Fruit fly (Drosophila melanogaster) whole organism, embryonic: ENCODE measurements around the gene Pc.

Source experiments
- Aef1 ChIP-seq: fragments of 200-800 bp; sonication (Bioruptor generic); IDR thresholded peaks from 3 replicates; pipeline ENCODE4 v1.3.6; 2022; ENCODE audit warnings: missing biosample characterization, missing genetic modification characterization
- Bgb ChIP-seq: fragments of 200-800 bp; sonication (Bioruptor generic); IDR thresholded peaks from 2 replicates; pipeline ENCODE4 v1.3.6; 2022; ENCODE audit warnings: missing biosample characterization, missing genetic modification characterization; ENCODE audit not compliant: partially characterized antibody
- CG10267 ChIP-seq: fragments of 200-800 bp; sonication (Bioruptor generic); optimal IDR thresholded peaks from 2 replicates; lab custom pipeline; 2018; ENCODE audit warnings: missing biosample characterization, mild to moderate bottlenecking, missing genetic modification characterization, moderate library complexity
- CG11456 ChIP-seq: fragments of 200-800 bp; sonication (Bioruptor generic); IDR thresholded peaks from 3 replicates; pipeline ENCODE4 v1.3.6; 2022; ENCODE audit warnings: missing biosample characterization, missing genetic modification characterization
- CG12104 ChIP-seq: fragments of 200-800 bp; sonication (Bioruptor generic); optimal IDR thresholded peaks from 3 replicates; lab custom pipeline; 2016; ENCODE audit warnings: missing biosample characterization, missing genetic modification characterization
- CG14710 ChIP-seq: fragments of 200-800 bp; sonication (Bioruptor generic); optimal IDR thresholded peaks from 3 replicates; lab custom pipeline; 2019; ENCODE audit warnings: missing biosample characterization, mild to moderate bottlenecking, missing genetic modification characterization, moderate library complexity
- CG15514 ChIP-seq: fragments of 200-800 bp; sonication (Bioruptor generic); optimal IDR thresholded peaks from 3 replicates; lab custom pipeline; 2017; ENCODE audit warnings: missing biosample characterization, missing genetic modification characterization, mild to moderate bottlenecking, moderate library complexity, missing genetic modification reagents
- CG16813 ChIP-seq: fragments of 200-800 bp; sonication (Bioruptor generic); IDR thresholded peaks from 3 replicates; pipeline ENCODE4 v1.3.6; 2022; ENCODE audit warnings: missing biosample characterization, missing genetic modification characterization; ENCODE audit not compliant: partially characterized antibody
- CG17829 ChIP-seq: fragments of 200-800 bp; optimal IDR thresholded peaks from 2 replicates; lab custom pipeline; 2019; ENCODE audit warnings: missing biosample characterization, mild to moderate bottlenecking, missing genetic modification characterization, moderate library complexity
- CG2116 ChIP-seq: fragments of 200-800 bp; sonication (Bioruptor generic); optimal IDR thresholded peaks from 3 replicates; lab custom pipeline; 2018; ENCODE audit warnings: missing biosample characterization, mild to moderate bottlenecking, missing genetic modification characterization
- CG2712 ChIP-seq: fragments of 200-800 bp; optimal IDR thresholded peaks from 3 replicates; lab custom pipeline; 2019; ENCODE audit warnings: missing biosample characterization, mild to moderate bottlenecking, missing genetic modification characterization, moderate library complexity
- CG2889 ChIP-seq: fragments of 200-800 bp; sonication (Bioruptor generic); IDR thresholded peaks from 3 replicates; pipeline ENCODE4 v1.3.6; 2022; ENCODE audit warnings: missing biosample characterization, missing genetic modification characterization
- CG32772 ChIP-seq: fragments of 200-800 bp; sonication (Bioruptor generic); IDR thresholded peaks from 2 replicates; pipeline ENCODE4 v1.3.6; 2022; ENCODE audit warnings: missing biosample characterization, missing genetic modification characterization
- CG33213 ChIP-seq: fragments of 200-800 bp; sonication (Bioruptor generic); optimal IDR thresholded peaks from 3 replicates; lab custom pipeline; 2016; ENCODE audit warnings: missing biosample characterization, missing genetic modification characterization
- CG34422 ChIP-seq: fragments of 200-800 bp; sonication (Bioruptor generic); IDR thresholded peaks from 3 replicates; pipeline ENCODE4 v1.3.6; 2022; ENCODE audit warnings: missing biosample characterization, missing genetic modification characterization
- CG4282 ChIP-seq: fragments of 200-800 bp; sonication (Bioruptor generic); optimal IDR thresholded peaks from 2 replicates; lab custom pipeline; 2016; ENCODE audit warnings: missing biosample characterization, missing genetic modification characterization
- CoRest ChIP-seq: fragments of 200-800 bp; sonication (Bioruptor generic); optimal IDR thresholded peaks from 3 replicates; lab custom pipeline; 2018; ENCODE audit warnings: missing biosample characterization, mild to moderate bottlenecking, missing genetic modification characterization, moderate library complexity
- Drgx ChIP-seq: fragments of 200-800 bp; sonication (Bioruptor generic); IDR thresholded peaks from 2 replicates; pipeline ENCODE4 v1.3.6; 2022; ENCODE audit warnings: missing biosample characterization, missing genetic modification characterization
- E2f2 ChIP-seq: fragments of 200-800 bp; sonication (Bioruptor generic); IDR thresholded peaks from 2 replicates; pipeline ENCODE4 v1.3.6; 2022; ENCODE audit warnings: missing biosample characterization, missing genetic modification characterization
- Ets65A ChIP-seq: fragments of 200-800 bp; sonication (Bioruptor generic); peaks from one replicate; lab custom pipeline; 2016; ENCODE audit warnings: missing biosample characterization, missing genetic modification characterization
- Ets97D ChIP-seq: fragments of 200-800 bp; sonication (Bioruptor generic); optimal IDR thresholded peaks from 3 replicates; lab custom pipeline; 2016; ENCODE audit warnings: missing biosample characterization, missing genetic modification characterization
- Gug ChIP-seq: fragments of 200-800 bp; sonication (Bioruptor generic); IDR thresholded peaks from 4 replicates; pipeline ENCODE4 v1.3.6; 2022; ENCODE audit warnings: missing biosample characterization, missing genetic modification characterization
- HLH54F ChIP-seq: fragments of 200-800 bp; sonication (Bioruptor generic); optimal IDR thresholded peaks from 3 replicates; lab custom pipeline; 2016; ENCODE audit warnings: missing biosample characterization, missing genetic modification characterization
- HmgZ ChIP-seq: fragments of 200-800 bp; sonication (Bioruptor generic); optimal IDR thresholded peaks from 2 replicates; lab custom pipeline; 2018; ENCODE audit warnings: missing biosample characterization, mild to moderate bottlenecking, missing genetic modification characterization
- Lhr ChIP-seq: fragments of 200-800 bp; sonication (Bioruptor generic); optimal IDR thresholded peaks from 3 replicates; lab custom pipeline; 2017; ENCODE audit warnings: mild to moderate bottlenecking, missing biosample characterization, missing genetic modification reagents, missing genetic modification characterization
- MESR4 ChIP-seq: fragments of 200-800 bp; sonication (Bioruptor generic); optimal IDR thresholded peaks from 2 replicates; lab custom pipeline; 2018; ENCODE audit warnings: missing biosample characterization, mild to moderate bottlenecking, missing genetic modification characterization, moderate library complexity
- Mad ChIP-seq: fragments of 200-800 bp; sonication (Bioruptor generic); optimal IDR thresholded peaks from 2 replicates; lab custom pipeline; 2016; ENCODE audit warnings: missing biosample characterization, missing genetic modification characterization
- Med ChIP-seq: fragments of 200-800 bp; sonication (Bioruptor generic); peaks from one replicate; lab custom pipeline; 2016; ENCODE audit warnings: missing biosample characterization, missing genetic modification characterization, mild to moderate bottlenecking, inconsistent platforms, moderate library complexity
- Nf-YB ChIP-seq: fragments of 200-800 bp; sonication (Bioruptor generic); optimal IDR thresholded peaks from 3 replicates; lab custom pipeline; 2019; ENCODE audit warnings: missing biosample characterization, mild to moderate bottlenecking, missing genetic modification characterization, moderate library complexity
- Opbp ChIP-seq: fragments of 200-800 bp; sonication (Bioruptor generic); IDR thresholded peaks from 3 replicates; pipeline ENCODE4 v1.3.6; 2022; ENCODE audit warnings: missing biosample characterization, missing genetic modification characterization; ENCODE audit not compliant: partially characterized antibody
- ac ChIP-seq: fragments of 200-800 bp; sonication (Bioruptor generic); optimal IDR thresholded peaks from 3 replicates; lab custom pipeline; 2017; ENCODE audit warnings: missing biosample characterization, mild to moderate bottlenecking, missing genetic modification characterization
- bbx ChIP-seq: fragments of 200-800 bp; sonication (Bioruptor generic); IDR thresholded peaks from 2 replicates; pipeline ENCODE4 v1.3.6; 2022; ENCODE audit warnings: missing biosample characterization, missing genetic modification characterization; ENCODE audit not compliant: partially characterized antibody
- dimm ChIP-seq: fragments of 200-800 bp; sonication (Bioruptor generic); IDR thresholded peaks from 2 replicates; pipeline ENCODE4 v1.3.6; 2022; ENCODE audit warnings: missing biosample characterization, missing genetic modification characterization
- emc ChIP-seq: fragments of 200-800 bp; sonication (Bioruptor generic); optimal IDR thresholded peaks from 2 replicates; lab custom pipeline; 2016; ENCODE audit warnings: missing biosample characterization, missing genetic modification characterization
- gfzf ChIP-seq: fragments of 200-800 bp; sonication (Bioruptor generic); optimal IDR thresholded peaks from 2 replicates; lab custom pipeline; 2016; ENCODE audit warnings: missing biosample characterization, mild to moderate bottlenecking, missing genetic modification characterization, moderate library complexity
- hb ChIP-seq: fragments of 200-800 bp; sonication (Bioruptor generic); IDR thresholded peaks from 3 replicates; pipeline ENCODE4 v1.3.6; 2022; ENCODE audit warnings: missing biosample characterization, missing genetic modification characterization; ENCODE audit not compliant: partially characterized antibody
- hbn ChIP-seq: fragments of 200-800 bp; sonication (Bioruptor generic); IDR thresholded peaks from 2 replicates; pipeline ENCODE4 v1.3.6; 2022; ENCODE audit warnings: missing biosample characterization, missing genetic modification characterization; ENCODE audit not compliant: partially characterized antibody
- her ChIP-seq: fragments of 200-800 bp; sonication (Bioruptor generic); optimal IDR thresholded peaks from 2 replicates; lab custom pipeline; 2016; ENCODE audit warnings: missing biosample characterization, missing genetic modification characterization
- insv ChIP-seq, 2 experiments: fragments of 200-800 bp; sonication (Bioruptor generic); optimal IDR thresholded peaks; 3 replicates each; lab custom pipeline; 2016 to 2018; ENCODE audit warnings: missing biosample characterization in 2 of 2, missing genetic modification characterization in 2 of 2
- jigr1 ChIP-seq: fragments of 200-800 bp; sonication (Bioruptor generic); IDR thresholded peaks from 3 replicates; pipeline ENCODE4 v1.3.6; 2022; ENCODE audit warnings: missing biosample characterization, missing genetic modification characterization
- jumu ChIP-seq: fragments of 200-800 bp; sonication (Bioruptor generic); optimal IDR thresholded peaks from 3 replicates; lab custom pipeline; 2016; ENCODE audit warnings: missing biosample characterization, missing genetic modification characterization
- mam ChIP-seq: fragments of 200-800 bp; sonication (Bioruptor generic); optimal IDR thresholded peaks from 3 replicates; lab custom pipeline; 2016; ENCODE audit warnings: missing biosample characterization, missing genetic modification characterization
- nau ChIP-seq: fragments of 200-800 bp; sonication (Bioruptor generic); optimal IDR thresholded peaks from 3 replicates; lab custom pipeline; 2017; ENCODE audit warnings: missing biosample characterization, mild to moderate bottlenecking, missing genetic modification characterization, missing genetic modification reagents
- nmo ChIP-seq: fragments of 200-800 bp; sonication (Bioruptor generic); optimal IDR thresholded peaks from 2 replicates; lab custom pipeline; 2018; ENCODE audit warnings: missing biosample characterization, mild to moderate bottlenecking, missing genetic modification characterization, moderate library complexity
- phol ChIP-seq: fragments of 200-800 bp; sonication (Bioruptor generic); optimal IDR thresholded peaks from 3 replicates; lab custom pipeline; 2018; ENCODE audit warnings: missing biosample characterization, mild to moderate bottlenecking, missing genetic modification characterization, moderate library complexity
- sob ChIP-seq: fragments of 200-800 bp; sonication (Bioruptor generic); IDR thresholded peaks from 2 replicates; pipeline ENCODE4 v1.3.6; 2022; ENCODE audit warnings: missing biosample characterization, missing genetic modification characterization
- sqz ChIP-seq: fragments of 200-800 bp; sonication (Bioruptor generic); optimal IDR thresholded peaks from 3 replicates; lab custom pipeline; 2018; ENCODE audit warnings: missing biosample characterization, mild to moderate bottlenecking, missing genetic modification characterization
- ttk ChIP-seq: fragments of 200-800 bp; sonication (Bioruptor generic); IDR thresholded peaks from 2 replicates; pipeline ENCODE4 v2.1.2; 2022; ENCODE audit warnings: missing biosample characterization, missing genetic modification characterization
- usp ChIP-seq: fragments of >200 bp; optimal IDR thresholded peaks from 2 replicates; lab custom pipeline; 2017; ENCODE audit warnings: missing biosample characterization, missing genetic modification characterization

Pc gene

dm6 chr3L:21343254-21344083 is 25.6 kb upstream of the Pc start, which contains the start of the genes Tbc1d8-9 and CG32436 (continued):
- TF ChIP-seq CG33213 (GFP tag; lab: Kevin White, UChicago): peak; percentile 14
- no peak for TF ChIP-seq ttk
- no peak for TF ChIP-seq nau (GFP tag; lab: Kevin White, UChicago)
- no peak for TF ChIP-seq hb (GFP tag; lab: Robert Waterston, UW)
- no peak for TF ChIP-seq dimm (GFP tag; lab: Robert Waterston, UW)
- TF ChIP-seq Aef1: peak; percentile 69; the same call in 2 of the 3 replicates
- no peak for TF ChIP-seq Gug (GFP tag; lab: Robert Waterston, UW)
- peak; percentile 28 for TF ChIP-seq nmo
- TF ChIP-seq CG2889: no peak
- TF ChIP-seq ac: no peak
- TF ChIP-seq E2f2 (GFP tag; lab: Robert Waterston, UW): peak; percentile 79
- 0 out of 2 replicates have a peak, but pooled peaks have one; percentile 15 for TF ChIP-seq hbn (GFP tag; lab: Robert Waterston, UW)
- TF ChIP-seq Opbp: peak; percentile 54; the same call in 2 of the 3 replicates
- TF ChIP-seq CG17829: peak; percentile 30
- peak; percentile 40 for TF ChIP-seq HmgZ
- TF ChIP-seq CG15514 (GFP tag; lab: Kevin White, UChicago): peak; percentile 92
- TF ChIP-seq CG32772 (GFP tag; lab: Robert Waterston, UW): no peak
- no peak for TF ChIP-seq phol
- TF ChIP-seq jumu (GFP tag; lab: Kevin White, UChicago): no peak
- no peak for TF ChIP-seq usp (GFP tag; lab: Kevin White, UChicago)
- no peak for TF ChIP-seq CG16813 (GFP tag; lab: Robert Waterston, UW)
- peak; percentile 68 for TF ChIP-seq Med (GFP tag; lab: Kevin White, UChicago)
- no peak for TF ChIP-seq her
- no peak for TF ChIP-seq insv (GFP tag; optimal IDR thresholded peaks at IDR 0.05; lab: Kevin White, UChicago)
- no peak for TF ChIP-seq CG12104
- TF ChIP-seq CG4282: no peak
- TF ChIP-seq CG34422 (GFP tag; lab: Robert Waterston, UW): peak; percentile 36; the same call in 1 of the 3 replicates
- TF ChIP-seq jigr1 (GFP tag; lab: Robert Waterston, UW): no peak
- peak; percentile 90 for TF ChIP-seq MESR4 (GFP tag; lab: Kevin White, UChicago)
- no peak for TF ChIP-seq emc (GFP tag; lab: Kevin White, UChicago)
- TF ChIP-seq Ets97D (GFP tag; lab: Kevin White, UChicago): peak; percentile 56
- no peak for TF ChIP-seq Nf-YB (GFP tag; lab: Kevin White, UChicago)
- TF ChIP-seq Drgx (GFP tag; lab: Robert Waterston, UW): no peak; the same call in 1 of the 2 replicates
- TF ChIP-seq CG10267 (tag; lab: Kevin White, UChicago): peak; percentile 24
- TF ChIP-seq mam (GFP tag; lab: Kevin White, UChicago): no peak
- peak; percentile 6 for TF ChIP-seq Mad
- TF ChIP-seq CG2712 (tag; lab: Kevin White, UChicago): peak; percentile 100
- TF ChIP-seq Lhr (GFP tag; lab: Kevin White, UChicago): peak; percentile 31
- TF ChIP-seq sob (GFP tag; lab: Robert Waterston, UW): no peak
- peak; percentile 35 for TF ChIP-seq CG14710
- TF ChIP-seq gfzf (GFP tag; lab: Kevin White, UChicago): peak; percentile 93
- no peak for TF ChIP-seq sqz (GFP tag; lab: Kevin White, UChicago)
- TF ChIP-seq CG11456: no peak
- TF ChIP-seq bbx (GFP tag; lab: Robert Waterston, UW): peak; percentile 46; the same call in 1 of the 2 replicates
- TF ChIP-seq Ets65A (GFP tag; lab: Kevin White, UChicago): no peak
- no peak for TF ChIP-seq CoRest
- TF ChIP-seq HLH54F (GFP tag; lab: Kevin White, UChicago): no peak
- TF ChIP-seq CG2116 (GFP tag; lab: Kevin White, UChicago): peak; percentile 64
- TF ChIP-seq Bgb (GFP tag; lab: Robert Waterston, UW): peak; percentile 47; the same call in 1 of the 2 replicates
